Fruit fly (Drosophila melanogaster) whole organism, embryonic: ENCODE measurements around the gene CG7781.

Experiments
- CG10321 ChIP-seq: fragments of 200-800 bp; sonication (Bioruptor generic); IDR thresholded peaks from 2 replicates; pipeline ENCODE4 v1.3.6; 2022; ENCODE audit warnings: missing biosample characterization, missing genetic modification characterization
- CG10366 ChIP-seq: fragments of 200-800 bp; sonication (Bioruptor generic); IDR thresholded peaks from 2 replicates; pipeline ENCODE4 v1.3.6; 2022; ENCODE audit warnings: missing biosample characterization, missing genetic modification characterization
- CG10431 ChIP-seq: fragments of 200-800 bp; sonication (Bioruptor generic); optimal IDR thresholded peaks from 3 replicates; lab custom pipeline; 2018; ENCODE audit warnings: missing biosample characterization, mild to moderate bottlenecking, missing genetic modification characterization
- CG12299 ChIP-seq: fragments of 200-800 bp; sonication (Bioruptor generic); optimal IDR thresholded peaks from 2 replicates; lab custom pipeline; 2018; ENCODE audit warnings: missing biosample characterization, mild to moderate bottlenecking, missing genetic modification characterization
- CG12659 ChIP-seq: fragments of 200-800 bp; sonication (Bioruptor generic); optimal IDR thresholded peaks from 3 replicates; lab custom pipeline; 2017; ENCODE audit warnings: mild to moderate bottlenecking, missing biosample characterization, missing genetic modification reagents, missing genetic modification characterization
- CG13424 ChIP-seq: fragments of 200-800 bp; sonication (Bioruptor generic); optimal IDR thresholded peaks from 2 replicates; lab custom pipeline; 2019; ENCODE audit warnings: missing biosample characterization, mild to moderate bottlenecking, missing genetic modification characterization, moderate library complexity
- CG31224 ChIP-seq: fragments of 200-800 bp; sonication (Bioruptor generic); IDR thresholded peaks from 2 replicates; pipeline ENCODE4 v1.3.6; 2022; ENCODE audit warnings: missing biosample characterization, missing genetic modification characterization
- CG31365 ChIP-seq: fragments of 200-800 bp; sonication (Bioruptor generic); optimal IDR thresholded peaks from 2 replicates; lab custom pipeline; 2018; ENCODE audit warnings: missing biosample characterization, mild to moderate bottlenecking, missing genetic modification characterization
- CG3163 ChIP-seq: fragments of 200-800 bp; sonication (Bioruptor generic); optimal IDR thresholded peaks from 3 replicates; lab custom pipeline; 2016; ENCODE audit warnings: missing biosample characterization, missing genetic modification characterization
- CG34376 ChIP-seq: fragments of 200-800 bp; sonication (Bioruptor generic); optimal IDR thresholded peaks from 2 replicates; lab custom pipeline; 2018; ENCODE audit warnings: missing biosample characterization, mild to moderate bottlenecking, missing genetic modification characterization
- CG7928 ChIP-seq: fragments of 200-800 bp; sonication (Bioruptor generic); optimal IDR thresholded peaks from 2 replicates; lab custom pipeline; 2017; ENCODE audit warnings: missing biosample characterization, mild to moderate bottlenecking, missing genetic modification characterization
- Chrac-16 ChIP-seq: fragments of 200-800 bp; sonication (Bioruptor generic); optimal IDR thresholded peaks from 3 replicates; lab custom pipeline; 2016; ENCODE audit warnings: missing biosample characterization, missing genetic modification characterization
- Dp ChIP-seq: fragments of 200-800 bp; sonication (Bioruptor generic); optimal IDR thresholded peaks from 2 replicates; lab custom pipeline; 2018; ENCODE audit warnings: missing biosample characterization, mild to moderate bottlenecking, missing genetic modification characterization, moderate library complexity
- Ets65A ChIP-seq: fragments of 200-800 bp; sonication (Bioruptor generic); peaks from one replicate; lab custom pipeline; 2016; ENCODE audit warnings: missing biosample characterization, missing genetic modification characterization
- H2.0 ChIP-seq: fragments of 200-800 bp; sonication (Bioruptor generic); IDR thresholded peaks from 2 replicates; pipeline ENCODE4 v1.3.6; 2022; ENCODE audit warnings: missing biosample characterization, missing genetic modification characterization
- HLH4C ChIP-seq: fragments of 200-800 bp; sonication (Bioruptor generic); IDR thresholded peaks from 3 replicates; pipeline ENCODE4 v1.3.6; 2022; ENCODE audit warnings: missing biosample characterization, missing genetic modification characterization; ENCODE audit not compliant: partially characterized antibody
- HLH54F ChIP-seq: fragments of 200-800 bp; sonication (Bioruptor generic); optimal IDR thresholded peaks from 3 replicates; lab custom pipeline; 2016; ENCODE audit warnings: missing biosample characterization, missing genetic modification characterization
- Jarid2 ChIP-seq: fragments of 200-800 bp; sonication (Bioruptor generic); optimal IDR thresholded peaks from 3 replicates; lab custom pipeline; 2017; ENCODE audit warnings: mild to moderate bottlenecking, missing biosample characterization, missing genetic modification reagents, missing genetic modification characterization
- Lpt ChIP-seq: fragments of >200 bp; optimal IDR thresholded peaks from 2 replicates; lab custom pipeline; 2018; ENCODE audit warnings: missing biosample characterization, missing genetic modification characterization
- NfI ChIP-seq: fragments of 200-800 bp; sonication (Bioruptor generic); optimal IDR thresholded peaks from 3 replicates; lab custom pipeline; 2018; ENCODE audit warnings: missing biosample characterization, mild to moderate bottlenecking, missing genetic modification characterization, moderate library complexity
- Ptx1 ChIP-seq: fragments of 200-800 bp; sonication (Bioruptor generic); IDR thresholded peaks from 2 replicates; pipeline ENCODE4 v1.3.6; 2022; ENCODE audit warnings: missing biosample characterization, missing genetic modification characterization
- Sin3A ChIP-seq: fragments of >200 bp; optimal IDR thresholded peaks from 2 replicates; lab custom pipeline; 2018
- Six4 ChIP-seq: fragments of 200-800 bp; sonication (Bioruptor generic); optimal IDR thresholded peaks from 2 replicates; lab custom pipeline; 2016; ENCODE audit warnings: missing biosample characterization, missing genetic modification characterization
- Sry-δ ChIP-seq: fragments of 200-800 bp; sonication (Bioruptor generic); optimal IDR thresholded peaks from 2 replicates; lab custom pipeline; 2016; ENCODE audit warnings: missing biosample characterization, missing genetic modification characterization
- Ssrp ChIP-seq: fragments of 200-800 bp; sonication (Bioruptor generic); optimal IDR thresholded peaks from 2 replicates; lab custom pipeline; 2018; ENCODE audit warnings: missing biosample characterization, mild to moderate bottlenecking, missing genetic modification characterization, moderate library complexity
- Stat92E ChIP-seq, 3 experiments: fragments of >200 bp in 2 of 3; fragments of 200-800 bp in 1 of 3; sonication (Bioruptor generic) in 1 of 3; optimal IDR thresholded peaks; 2 replicates each; lab custom pipeline; 2017 to 2019; ENCODE audit warnings: missing biosample characterization in 3 of 3, missing genetic modification characterization in 3 of 3, mild to moderate bottlenecking in 1 of 3, moderate library complexity in 1 of 3
- Tbp ChIP-seq: fragments of >200 bp; optimal IDR thresholded peaks from 2 replicates; lab custom pipeline; 2018; ENCODE audit warnings: missing biosample characterization, missing genetic modification characterization
- al ChIP-seq: fragments of 200-800 bp; sonication (Bioruptor generic); IDR thresholded peaks from 2 replicates; pipeline ENCODE4 v1.3.6; 2022; ENCODE audit warnings: missing biosample characterization, missing genetic modification characterization
- ara ChIP-seq: fragments of 200-800 bp; sonication (Bioruptor generic); IDR thresholded peaks from 2 replicates; pipeline ENCODE4 v1.3.6; 2022; ENCODE audit warnings: missing biosample characterization, missing genetic modification characterization
- bigmax ChIP-seq: fragments of 200-800 bp; sonication (Bioruptor generic); optimal IDR thresholded peaks from 2 replicates; lab custom pipeline; 2018; ENCODE audit warnings: missing biosample characterization, mild to moderate bottlenecking, missing genetic modification characterization
- btn ChIP-seq: fragments of 200-800 bp; sonication (Bioruptor generic); optimal IDR thresholded peaks from 2 replicates; lab custom pipeline; 2016; ENCODE audit warnings: missing biosample characterization, missing genetic modification characterization
- chinmo ChIP-seq: fragments of 200-800 bp; sonication (Bioruptor generic); IDR thresholded peaks from 4 replicates; pipeline ENCODE4 v1.3.6; 2022; ENCODE audit warnings: missing biosample characterization, missing genetic modification characterization; ENCODE audit not compliant: partially characterized antibody
- chm ChIP-seq: fragments of 200-800 bp; sonication (Bioruptor generic); IDR thresholded peaks from 2 replicates; pipeline ENCODE4 v1.3.6; 2022; ENCODE audit warnings: missing biosample characterization, missing genetic modification characterization
- dimm ChIP-seq: fragments of 200-800 bp; sonication (Bioruptor generic); IDR thresholded peaks from 2 replicates; pipeline ENCODE4 v1.3.6; 2022; ENCODE audit warnings: missing biosample characterization, missing genetic modification characterization
- dmrt11E ChIP-seq: fragments of 200-800 bp; sonication (Bioruptor generic); optimal IDR thresholded peaks from 3 replicates; lab custom pipeline; 2018; ENCODE audit warnings: missing biosample characterization, mild to moderate bottlenecking, missing genetic modification characterization, moderate library complexity
- fd3F ChIP-seq: fragments of 200-800 bp; sonication (Bioruptor generic); optimal IDR thresholded peaks from 2 replicates; lab custom pipeline; 2018; ENCODE audit warnings: missing biosample characterization, mild to moderate bottlenecking, missing genetic modification characterization, moderate library complexity
- gcm2 ChIP-seq: fragments of 200-800 bp; sonication (Bioruptor generic); optimal IDR thresholded peaks from 2 replicates; lab custom pipeline; 2016; ENCODE audit warnings: missing biosample characterization, missing genetic modification characterization
- klu ChIP-seq: fragments of 200-800 bp; sonication (Bioruptor generic); IDR thresholded peaks from 2 replicates; pipeline ENCODE4 v1.3.6; 2022; ENCODE audit warnings: missing biosample characterization, missing genetic modification characterization
- kni ChIP-seq: fragments of 200-800 bp; sonication (Bioruptor generic); optimal IDR thresholded peaks from 3 replicates; lab custom pipeline; 2017; ENCODE audit warnings: mild to moderate bottlenecking, missing biosample characterization, missing genetic modification reagents, missing genetic modification characterization
- lab ChIP-seq: fragments of 200-800 bp; sonication (Bioruptor generic); optimal IDR thresholded peaks from 3 replicates; lab custom pipeline; 2017; ENCODE audit warnings: missing biosample characterization, missing genetic modification characterization, mild to moderate bottlenecking, moderate library complexity, missing genetic modification reagents
- lmd ChIP-seq: fragments of 200-800 bp; sonication (Bioruptor generic); IDR thresholded peaks from 2 replicates; pipeline ENCODE4 v1.3.6; 2022; ENCODE audit warnings: missing biosample characterization, missing genetic modification characterization
- odd ChIP-seq: fragments of 200-800 bp; sonication (Bioruptor generic); optimal IDR thresholded peaks from 2 replicates; lab custom pipeline; 2017; ENCODE audit warnings: missing biosample characterization, mild to moderate bottlenecking, missing genetic modification characterization
- salm ChIP-seq: fragments of 200-800 bp; sonication (Bioruptor generic); optimal IDR thresholded peaks from 2 replicates; lab custom pipeline; 2018; ENCODE audit warnings: missing biosample characterization, mild to moderate bottlenecking, missing genetic modification characterization
- seq ChIP-seq: fragments of 200-800 bp; sonication (Bioruptor generic); IDR thresholded peaks from 2 replicates; pipeline ENCODE4 v1.3.6; 2022; ENCODE audit warnings: missing biosample characterization, missing genetic modification characterization
- stc ChIP-seq: fragments of 200-800 bp; sonication (Bioruptor generic); IDR thresholded peaks from 2 replicates; pipeline ENCODE4 v1.3.6; 2022; ENCODE audit warnings: missing biosample characterization, missing genetic modification characterization
- sug ChIP-seq: fragments of 200-800 bp; optimal IDR thresholded peaks from 2 replicates; lab custom pipeline; 2019; ENCODE audit warnings: missing biosample characterization, mild to moderate bottlenecking, missing genetic modification characterization, moderate library complexity
- tup ChIP-seq: fragments of 200-800 bp; sonication (Bioruptor generic); optimal IDR thresholded peaks from 2 replicates; lab custom pipeline; 2016; ENCODE audit warnings: missing biosample characterization, mild to moderate bottlenecking, missing genetic modification characterization, moderate library complexity
- unc-4 ChIP-seq: fragments of 200-800 bp; sonication (Bioruptor generic); IDR thresholded peaks from 2 replicates; pipeline ENCODE4 v1.3.6; 2022; ENCODE audit warnings: missing biosample characterization, missing genetic modification characterization; ENCODE audit not compliant: partially characterized antibody
- wek ChIP-seq: fragments of 200-800 bp; sonication (Bioruptor generic); optimal IDR thresholded peaks from 3 replicates; lab custom pipeline; 2018; ENCODE audit warnings: missing biosample characterization, mild to moderate bottlenecking, missing genetic modification characterization, moderate library complexity
- zen ChIP-seq: fragments of 200-800 bp; sonication (Bioruptor generic); optimal IDR thresholded peaks from 3 replicates; lab custom pipeline; 2018; ENCODE audit warnings: missing biosample characterization, mild to moderate bottlenecking, missing genetic modification characterization, moderate library complexity

The CG7781 gene

DNA sequence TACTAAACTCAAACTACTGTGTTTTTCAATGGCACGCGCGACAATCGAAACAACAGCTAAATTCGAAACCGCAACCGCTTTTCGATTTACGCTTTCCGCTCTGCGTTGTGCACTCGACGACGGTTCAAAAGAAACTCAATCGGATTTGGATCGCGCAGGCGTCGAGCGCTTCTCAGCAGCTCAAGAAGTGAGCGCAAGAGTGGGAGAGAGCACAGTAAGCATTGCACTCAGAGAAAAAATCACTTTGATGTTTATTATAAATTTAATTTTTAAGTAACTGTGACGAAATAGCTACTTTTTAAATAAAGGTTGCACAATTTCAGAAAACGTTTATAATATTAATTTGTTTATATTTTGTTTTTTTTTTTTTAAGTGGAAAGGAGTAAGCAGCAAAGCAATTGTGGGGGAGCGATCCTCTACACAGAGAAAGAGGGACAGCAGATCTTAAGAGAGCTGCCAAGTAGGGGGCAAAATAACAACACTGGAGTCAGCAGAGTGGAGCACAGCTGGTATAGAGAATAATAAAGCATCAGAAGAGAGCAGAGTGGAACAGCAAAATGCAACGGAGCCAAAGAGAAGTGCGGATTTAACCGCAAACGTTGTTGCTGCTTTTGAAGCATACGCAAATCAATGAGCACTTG lies 47.5 kb downstream of the CG7781 start (continued):
- TF ChIP-seq tup (GFP tag; lab: Kevin White, UChicago), result peak; percentile 97
- TF ChIP-seq CG13424 (tag; lab: Kevin White, UChicago), result peak; percentile 99
- peak; percentile 96 for TF ChIP-seq klu
- peak; percentile 99 for TF ChIP-seq Ptx1
- no peak for TF ChIP-seq HLH4C (GFP tag; lab: Robert Waterston, UW)
- TF ChIP-seq Jarid2 (GFP tag; lab: Kevin White, UChicago), result peak; percentile 88
- TF ChIP-seq CG7928 (GFP tag; lab: Kevin White, UChicago), result peak; percentile 69
- TF ChIP-seq Dp, result no peak
- peak; percentile 97 for TF ChIP-seq CG12299 (tag; lab: Kevin White, UChicago)
- TF ChIP-seq odd (GFP tag; lab: Kevin White, UChicago), result peak; percentile 96
- TF ChIP-seq gcm2 (GFP tag; lab: Kevin White, UChicago), result peak; percentile 91
- peak; percentile 98 for TF ChIP-seq lmd (GFP tag; lab: Robert Waterston, UW)
- peak; percentile 94 for TF ChIP-seq CG31224
- peak; percentile 98 for TF ChIP-seq CG10366 (GFP tag; lab: Robert Waterston, UW)
- TF ChIP-seq HLH54F (GFP tag; lab: Kevin White, UChicago), result peak; percentile 80
- TF ChIP-seq ara, result peak; percentile 99
- TF ChIP-seq NfI, result peak; percentile 94
- peak; percentile 99 for TF ChIP-seq dmrt11E (tag; lab: Kevin White, UChicago)
- peak; percentile 98 for TF ChIP-seq Ets65A (GFP tag; lab: Kevin White, UChicago)
- peak; percentile 71 for TF ChIP-seq wek (GFP tag; lab: Kevin White, UChicago)
- TF ChIP-seq CG10321 (GFP tag; lab: Robert Waterston, UW), result peak; percentile 85
- TF ChIP-seq salm, result peak; percentile 97
- TF ChIP-seq dimm, result peak; percentile 97
- TF ChIP-seq stc, result peak; percentile 99
- TF ChIP-seq Sin3A, result no peak
- peak; percentile 98 for TF ChIP-seq Ssrp (tag; lab: Kevin White, UChicago)
- TF ChIP-seq sug (tag; lab: Kevin White, UChicago), result peak; percentile 81
- no peak for TF ChIP-seq unc-4
- peak; percentile 97 for TF ChIP-seq CG12659 (GFP tag; lab: Kevin White, UChicago)
- TF ChIP-seq Six4 (GFP tag; lab: Kevin White, UChicago), result peak; percentile 98
- TF ChIP-seq zen (tag; lab: Kevin White, UChicago), result peak; percentile 98
- TF ChIP-seq al, result peak; percentile 94
- TF ChIP-seq kni (GFP tag; lab: Kevin White, UChicago), result peak; percentile 93
- peak; percentile 92 for TF ChIP-seq fd3F (GFP tag; lab: Kevin White, UChicago)
- peak; percentile 46 for TF ChIP-seq Sry-δ (GFP tag; lab: Kevin White, UChicago)
- TF ChIP-seq lab (GFP tag; lab: Kevin White, UChicago), result peak; percentile 98
- TF ChIP-seq chm (GFP tag; lab: Robert Waterston, UW), result peak; percentile 99
- peak; percentile 98 for TF ChIP-seq H2.0
- peak; percentile 91 for TF ChIP-seq CG3163 (GFP tag; lab: Kevin White, UChicago)
- TF ChIP-seq seq, result peak; percentile 98
- peak; percentile 98 for TF ChIP-seq Chrac-16
- no peak for TF ChIP-seq Tbp (GFP tag; lab: Kevin White, UChicago)
- peak; percentile 73 for TF ChIP-seq CG31365 (tag; lab: Kevin White, UChicago)
- TF ChIP-seq btn, result peak; percentile 86
- peak; percentile 95 for TF ChIP-seq CG10431
- TF ChIP-seq CG34376, result peak; percentile 73
- peak; percentile 61 for TF ChIP-seq bigmax (GFP tag; lab: Kevin White, UChicago)
- no peak for TF ChIP-seq Lpt
- peak in 1 of 3 experiments; percentile 98 for TF ChIP-seq Stat92E (GFP tag; optimal IDR thresholded peaks at IDR 0.05; lab: Kevin White, UChicago)
- 0 out of 4 replicates have a peak, but pooled peaks have one; percentile 51 for TF ChIP-seq chinmo (GFP tag; lab: Robert Waterston, UW)
